Fruit fly (Drosophila melanogaster) whole organism, embryonic: ENCODE results near the gene CG16779.

Experiments used
- CG10462 ChIP-seq: fragments of 200-800 bp; sonication (Bioruptor generic); optimal IDR thresholded peaks from 2 replicates; lab custom pipeline; 2016; ENCODE audit warnings: missing biosample characterization, missing genetic modification characterization
- CG11504 ChIP-seq: fragments of 200-800 bp; sonication (Bioruptor generic); optimal IDR thresholded peaks from 3 replicates; lab custom pipeline; 2019; ENCODE audit warnings: missing biosample characterization, mild to moderate bottlenecking, missing genetic modification characterization, moderate library complexity
- CG13296 ChIP-seq: fragments of 200-800 bp; sonication (Bioruptor generic); optimal IDR thresholded peaks from 3 replicates; lab custom pipeline; 2018; ENCODE audit warnings: missing biosample characterization, mild to moderate bottlenecking, missing genetic modification characterization
- CG14050 ChIP-seq: fragments of 200-800 bp; sonication (Bioruptor generic); IDR thresholded peaks from 3 replicates; pipeline ENCODE4 v1.3.6; 2022; ENCODE audit warnings: missing biosample characterization, missing genetic modification characterization
- CG1529 ChIP-seq: fragments of 200-800 bp; sonication (Bioruptor generic); optimal IDR thresholded peaks from 3 replicates; lab custom pipeline; 2018; ENCODE audit warnings: missing biosample characterization, missing genetic modification characterization
- CG1603 ChIP-seq: fragments of 200-800 bp; sonication (Bioruptor generic); optimal IDR thresholded peaks from 2 replicates; lab custom pipeline; 2019; ENCODE audit warnings: missing biosample characterization, mild to moderate bottlenecking, missing genetic modification characterization, moderate library complexity
- CG1647 ChIP-seq: fragments of 200-800 bp; sonication (Bioruptor generic); optimal IDR thresholded peaks from 3 replicates; lab custom pipeline; 2016; ENCODE audit warnings: missing biosample characterization, missing genetic modification characterization
- CG16813 ChIP-seq: fragments of 200-800 bp; sonication (Bioruptor generic); IDR thresholded peaks from 3 replicates; pipeline ENCODE4 v1.3.6; 2022; ENCODE audit warnings: missing biosample characterization, missing genetic modification characterization; ENCODE audit not compliant: partially characterized antibody
- CG17568 ChIP-seq: fragments of 200-800 bp; sonication (Bioruptor generic); optimal IDR thresholded peaks from 2 replicates; lab custom pipeline; 2018; ENCODE audit warnings: missing biosample characterization, mild to moderate bottlenecking, missing genetic modification characterization, moderate library complexity
- CG2202 ChIP-seq: fragments of 200-800 bp; sonication (Bioruptor generic); optimal IDR thresholded peaks from 2 replicates; lab custom pipeline; 2018; ENCODE audit warnings: missing biosample characterization, mild to moderate bottlenecking, missing genetic modification characterization
- CG2712 ChIP-seq: fragments of 200-800 bp; optimal IDR thresholded peaks from 3 replicates; lab custom pipeline; 2019; ENCODE audit warnings: missing biosample characterization, mild to moderate bottlenecking, missing genetic modification characterization, moderate library complexity
- CG3281 ChIP-seq: fragments of 200-800 bp; sonication (Bioruptor generic); optimal IDR thresholded peaks from 3 replicates; lab custom pipeline; 2017; ENCODE audit warnings: missing biosample characterization, mild to moderate bottlenecking, missing genetic modification characterization
- CG34422 ChIP-seq: fragments of 200-800 bp; sonication (Bioruptor generic); IDR thresholded peaks from 3 replicates; pipeline ENCODE4 v1.3.6; 2022; ENCODE audit warnings: missing biosample characterization, missing genetic modification characterization
- CG5180 ChIP-seq: fragments of 200-800 bp; sonication (Bioruptor generic); optimal IDR thresholded peaks from 3 replicates; lab custom pipeline; 2017; ENCODE audit warnings: missing biosample characterization, missing genetic modification characterization, mild to moderate bottlenecking, moderate library complexity, missing genetic modification reagents
- CG6683 ChIP-seq: fragments of 200-800 bp; sonication (Bioruptor generic); optimal IDR thresholded peaks from 2 replicates; lab custom pipeline; 2017; ENCODE audit warnings: missing biosample characterization, mild to moderate bottlenecking, missing genetic modification characterization, missing genetic modification reagents
- CG6689 ChIP-seq: fragments of 200-800 bp; sonication (Bioruptor generic); IDR thresholded peaks from 2 replicates; pipeline ENCODE4 v1.3.6; 2022; ENCODE audit warnings: missing biosample characterization, missing genetic modification characterization
- CG7271 ChIP-seq: fragments of 200-800 bp; sonication (Bioruptor generic); optimal IDR thresholded peaks from 2 replicates; lab custom pipeline; 2018; ENCODE audit warnings: missing biosample characterization, mild to moderate bottlenecking, missing genetic modification characterization, moderate library complexity
- CG7745 ChIP-seq: fragments of 200-800 bp; sonication (Bioruptor generic); optimal IDR thresholded peaks from 2 replicates; lab custom pipeline; 2018; ENCODE audit warnings: missing biosample characterization, mild to moderate bottlenecking, missing genetic modification characterization, moderate library complexity
- CG7963 ChIP-seq: fragments of 200-800 bp; sonication (Bioruptor generic); IDR thresholded peaks from 3 replicates; pipeline ENCODE4 v1.3.6; 2022; ENCODE audit warnings: missing biosample characterization, missing genetic modification characterization; ENCODE audit not compliant: partially characterized antibody
- CG8388 ChIP-seq: fragments of 200-800 bp; sonication (Bioruptor generic); optimal IDR thresholded peaks from 2 replicates; lab custom pipeline; 2019; ENCODE audit warnings: missing biosample characterization, mild to moderate bottlenecking, missing genetic modification characterization, moderate library complexity
- CG8478 ChIP-seq: fragments of >200 bp; optimal IDR thresholded peaks from 2 replicates; lab custom pipeline; 2018
- CG9215 ChIP-seq: fragments of 200-800 bp; sonication (Bioruptor generic); IDR thresholded peaks from 2 replicates; pipeline ENCODE4 v1.3.6; 2022; ENCODE audit warnings: missing biosample characterization, missing genetic modification characterization
- CoRest ChIP-seq: fragments of 200-800 bp; sonication (Bioruptor generic); optimal IDR thresholded peaks from 3 replicates; lab custom pipeline; 2018; ENCODE audit warnings: missing biosample characterization, mild to moderate bottlenecking, missing genetic modification characterization, moderate library complexity
- CrebB ChIP-seq: fragments of 200-800 bp; sonication (Bioruptor generic); optimal IDR thresholded peaks from 3 replicates; lab custom pipeline; 2018; ENCODE audit warnings: missing biosample characterization, mild to moderate bottlenecking, missing genetic modification characterization
- HLH54F ChIP-seq: fragments of 200-800 bp; sonication (Bioruptor generic); optimal IDR thresholded peaks from 3 replicates; lab custom pipeline; 2016; ENCODE audit warnings: missing biosample characterization, missing genetic modification characterization
- Hey ChIP-seq: fragments of 200-800 bp; sonication (Bioruptor generic); optimal IDR thresholded peaks from 3 replicates; lab custom pipeline; 2018; ENCODE audit warnings: missing biosample characterization, mild to moderate bottlenecking, missing genetic modification characterization
- Hr78 ChIP-seq, 2 experiments: fragments of 200-800 bp in 1 of 2; fragments of >200 bp in 1 of 2; sonication (Bioruptor generic) in 1 of 2; optimal IDR thresholded peaks; 2 replicates each; lab custom pipeline; 2017 to 2019; ENCODE audit warnings: missing biosample characterization in 2 of 2, missing genetic modification characterization in 2 of 2, mild to moderate bottlenecking in 1 of 2, moderate library complexity in 1 of 2
- Kr ChIP-seq: fragments of 200-800 bp; sonication (Bioruptor generic); optimal IDR thresholded peaks from 2 replicates; lab custom pipeline; 2017; ENCODE audit warnings: missing biosample characterization, mild to moderate bottlenecking, missing genetic modification characterization
- Lpt ChIP-seq: fragments of >200 bp; optimal IDR thresholded peaks from 2 replicates; lab custom pipeline; 2018; ENCODE audit warnings: missing biosample characterization, missing genetic modification characterization
- Nf-YA ChIP-seq: fragments of 200-800 bp; sonication (Bioruptor generic); IDR thresholded peaks from 2 replicates; pipeline ENCODE4 v1.3.6; 2022; ENCODE audit warnings: missing biosample characterization, missing genetic modification characterization
- NfI ChIP-seq: fragments of 200-800 bp; sonication (Bioruptor generic); optimal IDR thresholded peaks from 3 replicates; lab custom pipeline; 2018; ENCODE audit warnings: missing biosample characterization, mild to moderate bottlenecking, missing genetic modification characterization, moderate library complexity
- Optix ChIP-seq: fragments of 200-800 bp; sonication (Bioruptor generic); IDR thresholded peaks from 3 replicates; pipeline ENCODE4 v1.3.6; 2022; ENCODE audit warnings: missing biosample characterization, missing genetic modification characterization
- PHDP ChIP-seq: fragments of 200-800 bp; sonication (Bioruptor generic); optimal IDR thresholded peaks from 3 replicates; lab custom pipeline; 2018; ENCODE audit warnings: missing biosample characterization, mild to moderate bottlenecking, missing genetic modification characterization, moderate library complexity
- Six4 ChIP-seq: fragments of 200-800 bp; sonication (Bioruptor generic); optimal IDR thresholded peaks from 2 replicates; lab custom pipeline; 2016; ENCODE audit warnings: missing biosample characterization, missing genetic modification characterization
- Sox100B ChIP-seq: fragments of 200-800 bp; sonication (Bioruptor generic); optimal IDR thresholded peaks from 3 replicates; lab custom pipeline; 2018; ENCODE audit warnings: missing biosample characterization, mild to moderate bottlenecking, missing genetic modification characterization
- ap ChIP-seq: fragments of 200-800 bp; sonication (Bioruptor generic); IDR thresholded peaks from 2 replicates; pipeline ENCODE4 v1.3.6; 2022; ENCODE audit warnings: missing biosample characterization, missing genetic modification characterization
- ase ChIP-seq: fragments of 200-800 bp; sonication (Bioruptor generic); IDR thresholded peaks from 3 replicates; pipeline ENCODE4 v1.3.6; 2022; ENCODE audit warnings: missing biosample characterization, missing genetic modification characterization
- az2 ChIP-seq: fragments of 200-800 bp; sonication (Bioruptor generic); optimal IDR thresholded peaks from 3 replicates; lab custom pipeline; 2016; ENCODE audit warnings: missing biosample characterization, missing genetic modification characterization
- chinmo ChIP-seq: fragments of 200-800 bp; sonication (Bioruptor generic); IDR thresholded peaks from 4 replicates; pipeline ENCODE4 v1.3.6; 2022; ENCODE audit warnings: missing biosample characterization, missing genetic modification characterization; ENCODE audit not compliant: partially characterized antibody
- crc ChIP-seq: fragments of 200-800 bp; sonication (Bioruptor generic); optimal IDR thresholded peaks from 2 replicates; lab custom pipeline; 2016; ENCODE audit warnings: missing biosample characterization, missing genetic modification characterization
- da ChIP-seq: fragments of 200-800 bp; sonication (Bioruptor generic); optimal IDR thresholded peaks from 2 replicates; lab custom pipeline; 2016; ENCODE audit warnings: missing biosample characterization, missing genetic modification characterization
- dimm ChIP-seq: fragments of 200-800 bp; sonication (Bioruptor generic); IDR thresholded peaks from 2 replicates; pipeline ENCODE4 v1.3.6; 2022; ENCODE audit warnings: missing biosample characterization, missing genetic modification characterization
- dpn ChIP-seq, 2 experiments: fragments of 200-800 bp; sonication (Bioruptor generic); optimal IDR thresholded peaks; 3 replicates each; lab custom pipeline; 2016; ENCODE audit warnings: missing biosample characterization in 2 of 2, missing genetic modification characterization in 2 of 2
- ems ChIP-seq: fragments of 200-800 bp; sonication (Bioruptor generic); optimal IDR thresholded peaks from 3 replicates; lab custom pipeline; 2016; ENCODE audit warnings: missing biosample characterization, missing genetic modification characterization
- fd3F ChIP-seq: fragments of 200-800 bp; sonication (Bioruptor generic); optimal IDR thresholded peaks from 2 replicates; lab custom pipeline; 2018; ENCODE audit warnings: missing biosample characterization, mild to moderate bottlenecking, missing genetic modification characterization, moderate library complexity
- gfzf ChIP-seq: fragments of 200-800 bp; sonication (Bioruptor generic); optimal IDR thresholded peaks from 2 replicates; lab custom pipeline; 2016; ENCODE audit warnings: missing biosample characterization, mild to moderate bottlenecking, missing genetic modification characterization, moderate library complexity
- lbe ChIP-seq: fragments of 200-800 bp; sonication (Bioruptor generic); optimal IDR thresholded peaks from 2 replicates; lab custom pipeline; 2016; ENCODE audit warnings: missing biosample characterization, mild to moderate bottlenecking, missing genetic modification characterization
- mld ChIP-seq: fragments of 200-800 bp; sonication (Bioruptor generic); IDR thresholded peaks from 3 replicates; pipeline ENCODE4 v1.3.6; 2022; ENCODE audit warnings: missing biosample characterization, missing genetic modification characterization; ENCODE audit not compliant: partially characterized antibody
- sima ChIP-seq: fragments of 200-800 bp; sonication (Bioruptor generic); optimal IDR thresholded peaks from 2 replicates; lab custom pipeline; 2016; ENCODE audit warnings: missing biosample characterization, missing genetic modification characterization
- tio ChIP-seq: fragments of 200-800 bp; sonication (Bioruptor generic); optimal IDR thresholded peaks from 2 replicates; lab custom pipeline; 2017; ENCODE audit warnings: missing biosample characterization, missing genetic modification characterization, inconsistent platforms
- toy ChIP-seq: fragments of 200-800 bp; sonication (Bioruptor generic); IDR thresholded peaks from 2 replicates; pipeline ENCODE4 v1.3.6; 2022; ENCODE audit warnings: missing biosample characterization, missing genetic modification characterization
- tup ChIP-seq: fragments of 200-800 bp; sonication (Bioruptor generic); optimal IDR thresholded peaks from 2 replicates; lab custom pipeline; 2016; ENCODE audit warnings: missing biosample characterization, mild to moderate bottlenecking, missing genetic modification characterization, moderate library complexity

Gene CG16779

dm6 chr3R:9419300-9419652 lies 74.2 kb downstream of the CG16779 start (continued):
- TF ChIP-seq ems (GFP tag; lab: Kevin White, UChicago) = no peak
- TF ChIP-seq CG13296 (GFP tag; lab: Kevin White, UChicago) = no peak
- no peak for TF ChIP-seq PHDP (tag; lab: Kevin White, UChicago)
- no peak for TF ChIP-seq CG6689 (GFP tag; lab: Robert Waterston, UW)
- no peak for TF ChIP-seq da (GFP tag; lab: Kevin White, UChicago)
- TF ChIP-seq az2 = no peak
- peak; percentile 47 for TF ChIP-seq CG7745 (tag; lab: Kevin White, UChicago)
- TF ChIP-seq CG17568 (GFP tag; lab: Kevin White, UChicago) = no peak
- no peak for TF ChIP-seq CG5180 (GFP tag; lab: Kevin White, UChicago)
- no peak for TF ChIP-seq CG34422
- TF ChIP-seq Nf-YA (GFP tag; lab: Robert Waterston, UW) = no peak
- TF ChIP-seq Kr = no peak
- TF ChIP-seq fd3F (GFP tag; lab: Kevin White, UChicago) = no peak
- TF ChIP-seq crc = no peak
- TF ChIP-seq tio (GFP tag; lab: Kevin White, UChicago) = no peak
- no peak for TF ChIP-seq chinmo (GFP tag; lab: Robert Waterston, UW)
- no peak for TF ChIP-seq gfzf (GFP tag; lab: Kevin White, UChicago)
- TF ChIP-seq CoRest (tag; lab: Kevin White, UChicago) = no peak
- TF ChIP-seq CG6683 (GFP tag; lab: Kevin White, UChicago) = no peak
- TF ChIP-seq NfI (GFP tag; lab: Kevin White, UChicago) = no peak
- TF ChIP-seq CrebB = peak; percentile 16
- TF ChIP-seq Hr78 (GFP tag; optimal IDR thresholded peaks at IDR 0.05; lab: Kevin White, UChicago) = no peak
- TF ChIP-seq tup (GFP tag; lab: Kevin White, UChicago) = no peak
- no peak for TF ChIP-seq CG7963 (GFP tag; lab: Robert Waterston, UW)
- no peak for TF ChIP-seq CG2712
- no peak for TF ChIP-seq CG7271
- TF ChIP-seq ase (GFP tag; lab: Robert Waterston, UW) = no peak
- TF ChIP-seq CG11504 (tag; lab: Kevin White, UChicago) = no peak
- peak; percentile 21 for TF ChIP-seq Hey
- no peak for TF ChIP-seq CG1603 (tag; lab: Kevin White, UChicago)
- no peak for TF ChIP-seq CG2202 (tag; lab: Kevin White, UChicago)
- no peak for TF ChIP-seq CG3281 (GFP tag; lab: Kevin White, UChicago)
- no peak for TF ChIP-seq CG10462
- TF ChIP-seq CG9215 (GFP tag; lab: Robert Waterston, UW) = no peak
- no peak for TF ChIP-seq toy (GFP tag; lab: Robert Waterston, UW)
- TF ChIP-seq Sox100B (GFP tag; lab: Kevin White, UChicago) = no peak
- TF ChIP-seq sima (GFP tag; lab: Kevin White, UChicago) = no peak
- TF ChIP-seq mld (GFP tag; lab: Robert Waterston, UW) = no peak
- no peak for TF ChIP-seq Optix (GFP tag; lab: Robert Waterston, UW)
- no peak for TF ChIP-seq Six4 (GFP tag; lab: Kevin White, UChicago)
- no peak for TF ChIP-seq CG8388 (GFP tag; lab: Kevin White, UChicago)
- TF ChIP-seq dpn (GFP tag; optimal IDR thresholded peaks at IDR 0.05; lab: Kevin White, UChicago) = no peak
- no peak for TF ChIP-seq CG14050 (GFP tag; lab: Robert Waterston, UW)
- no peak for TF ChIP-seq Lpt (GFP tag; lab: Kevin White, UChicago)
- TF ChIP-seq CG1529 = no peak
- no peak for TF ChIP-seq CG16813 (GFP tag; lab: Robert Waterston, UW)
- TF ChIP-seq CG8478 (lab: Kevin White, UChicago) = no peak
- TF ChIP-seq CG1647 (GFP tag; lab: Kevin White, UChicago) = no peak
- TF ChIP-seq HLH54F (GFP tag; lab: Kevin White, UChicago) = no peak
- TF ChIP-seq ap (GFP tag; lab: Robert Waterston, UW) = no peak
- TF ChIP-seq dimm (GFP tag; lab: Robert Waterston, UW) = no peak
- TF ChIP-seq lbe (GFP tag; lab: Kevin White, UChicago) = peak; percentile 53
